Worm (Caenorhabditis elegans) whole organism, late embryonic: ENCODE results near the gene col-178.

ENCODE experiments used
- ceh-19 ChIP-seq: fragments of 200-800 bp; sonication (Bioruptor generic); optimal IDR thresholded peaks from 2 replicates; lab custom pipeline; 2018; ENCODE audit warnings: mild to moderate bottlenecking, missing genetic modification characterization, missing compliant biosample characterization
- ceh-31 ChIP-seq: sonication (generic microtip); optimal IDR thresholded peaks from 2 replicates; lab custom pipeline; 2016; ENCODE audit warnings: missing genetic modification characterization, missing compliant biosample characterization
- dve-1 ChIP-seq: sonication (generic microtip); optimal IDR thresholded peaks from 2 replicates; lab custom pipeline; 2017; ENCODE audit warnings: antibody characterized with exemption, mild to moderate bottlenecking, missing genetic modification characterization, missing compliant biosample characterization
- fkh-10 ChIP-seq: fragments of 150-350 bp; optimal IDR thresholded peaks from 2 replicates; lab custom pipeline; 2014; ENCODE audit warnings: missing biosample characterization, missing genetic modification reagents, missing genetic modification characterization
- gmeb-2 ChIP-seq: sonication (generic microtip); optimal IDR thresholded peaks from 2 replicates; lab custom pipeline; 2016; ENCODE audit warnings: missing genetic modification characterization, inconsistent platforms, missing compliant biosample characterization
- hlh-8 ChIP-seq: sonication (generic microtip); optimal IDR thresholded peaks from 2 replicates; lab custom pipeline; 2016; ENCODE audit warnings: missing genotype, missing genetic modification characterization, missing compliant biosample characterization
- lin-11 ChIP-seq: fragments of 200-800 bp; sonication (Bioruptor generic); optimal IDR thresholded peaks from 2 replicates; lab custom pipeline; 2018; ENCODE audit warnings: mild to moderate bottlenecking, missing genetic modification characterization, missing compliant biosample characterization
- nhr-11 ChIP-seq: fragments of 150-350 bp; optimal IDR thresholded peaks from 2 replicates; lab custom pipeline; 2014; ENCODE audit warnings: missing biosample characterization, missing genetic modification characterization
- nhr-232 ChIP-seq: sonication (generic microtip); optimal IDR thresholded peaks from 2 replicates; lab custom pipeline; 2016; ENCODE audit warnings: missing genetic modification characterization, missing compliant biosample characterization
- pha-4 ChIP-seq: fragments of 150-350 bp; optimal IDR thresholded peaks from 2 replicates; lab custom pipeline; 2018; ENCODE audit warnings: missing biosample characterization, missing genetic modification reagents, missing genetic modification characterization
- pqm-1 ChIP-seq: sonication (generic microtip); optimal IDR thresholded peaks from 2 replicates; lab custom pipeline; 2016; ENCODE audit warnings: missing genetic modification characterization, missing compliant biosample characterization
- syd-9 ChIP-seq: sonication (generic microtip); optimal IDR thresholded peaks from 2 replicates; lab custom pipeline; 2016; ENCODE audit warnings: mild to moderate bottlenecking, missing genetic modification characterization, moderate library complexity, missing compliant biosample characterization
- tbx-2 ChIP-seq: sonication (generic microtip); optimal IDR thresholded peaks from 2 replicates; lab custom pipeline; 2016; ENCODE audit warnings: missing genetic modification characterization, missing compliant biosample characterization

ce11 chrX:11196741-11197140, 2.5 kb upstream of the col-178 start, which contains the start of gene C34F6.1:
- TF ChIP-seq fkh-10, result no peak
- TF ChIP-seq pqm-1 (tag; lab: Kevin White, UChicago), result no peak
- TF ChIP-seq ceh-19 (GFP tag; lab: Kevin White, UChicago), result no peak
- no peak for TF ChIP-seq gmeb-2 (tag; lab: Kevin White, UChicago)
- no peak for TF ChIP-seq syd-9 (tag; lab: Kevin White, UChicago)
- no peak for TF ChIP-seq lin-11
- TF ChIP-seq tbx-2 (tag; lab: Kevin White, UChicago), result no peak
- no peak for TF ChIP-seq nhr-11
- no peak for TF ChIP-seq pha-4
- no peak for TF ChIP-seq ceh-31 (tag; lab: Kevin White, UChicago)
- TF ChIP-seq dve-1 (tag; lab: Kevin White, UChicago), result no peak
- no peak for TF ChIP-seq hlh-8 (tag; lab: Kevin White, UChicago)
- no peak for TF ChIP-seq nhr-232 (tag; lab: Kevin White, UChicago)
